Fruit fly (Drosophila melanogaster) whole organism, prepupa: ENCODE data around the gene mus201.

Source experiments
- CG11294 ChIP-seq: fragments of 200-800 bp; sonication (Bioruptor generic); IDR thresholded peaks from 2 replicates; pipeline ENCODE4 v1.3.6; 2022; ENCODE audit warnings: missing biosample characterization, missing genetic modification characterization
- CG11762 ChIP-seq: fragments of 200-800 bp; sonication (Bioruptor generic); optimal IDR thresholded peaks from 3 replicates; lab custom pipeline; 2016; ENCODE audit warnings: missing biosample characterization, missing genetic modification characterization; ENCODE audit not compliant: insufficient read depth
- CG11902 ChIP-seq: fragments of 200-800 bp; sonication (Bioruptor generic); optimal IDR thresholded peaks from 3 replicates; lab custom pipeline; 2016; ENCODE audit warnings: missing biosample characterization, missing genetic modification characterization
- CG15336 ChIP-seq: fragments of 200-800 bp; sonication (Bioruptor generic); IDR thresholded peaks from 2 replicates; pipeline ENCODE4 v1.3.6; 2022; ENCODE audit warnings: missing biosample characterization, missing genetic modification characterization
- CG1621 ChIP-seq: fragments of 200-800 bp; sonication (Bioruptor generic); optimal IDR thresholded peaks from 3 replicates; lab custom pipeline; 2018; ENCODE audit warnings: missing biosample characterization, mild to moderate bottlenecking, missing genetic modification characterization
- CG16779 ChIP-seq: fragments of 200-800 bp; sonication (Bioruptor generic); optimal IDR thresholded peaks from 3 replicates; lab custom pipeline; 2017; ENCODE audit warnings: missing biosample characterization, mild to moderate bottlenecking, missing genetic modification characterization
- CG3032 ChIP-seq: fragments of 200-800 bp; optimal IDR thresholded peaks from 2 replicates; lab custom pipeline; 2019; ENCODE audit warnings: missing biosample characterization, mild to moderate bottlenecking, missing genetic modification characterization, moderate library complexity
- CG31627 ChIP-seq: fragments of 200-800 bp; sonication (Bioruptor generic); optimal IDR thresholded peaks from 3 replicates; lab custom pipeline; 2016; ENCODE audit warnings: missing biosample characterization, missing genetic modification characterization
- CG32006 ChIP-seq: fragments of 200-800 bp; sonication (Bioruptor generic); optimal IDR thresholded peaks from 3 replicates; lab custom pipeline; 2017; ENCODE audit warnings: missing biosample characterization, mild to moderate bottlenecking, missing genetic modification characterization
- CG3919 ChIP-seq: fragments of 200-800 bp; sonication (Bioruptor generic); optimal IDR thresholded peaks from 3 replicates; lab custom pipeline; 2016; ENCODE audit warnings: missing biosample characterization, missing genetic modification characterization
- CG4318 ChIP-seq: fragments of 200-800 bp; sonication (Bioruptor generic); optimal IDR thresholded peaks from 3 replicates; lab custom pipeline; 2017; ENCODE audit warnings: missing biosample characterization, mild to moderate bottlenecking, missing genetic modification characterization
- CG6163 ChIP-seq: fragments of 200-800 bp; sonication (Bioruptor generic); IDR thresholded peaks from 3 replicates; pipeline ENCODE4 v1.3.6; 2022; ENCODE audit warnings: missing biosample characterization, missing genetic modification characterization
- CG6792 ChIP-seq: fragments of 200-800 bp; sonication (Bioruptor generic); optimal IDR thresholded peaks from 3 replicates; lab custom pipeline; 2016; ENCODE audit warnings: missing biosample characterization, missing genetic modification characterization
- CG6854 ChIP-seq: fragments of 200-800 bp; sonication (Bioruptor generic); optimal IDR thresholded peaks from 2 replicates; lab custom pipeline; 2017; ENCODE audit warnings: missing biosample characterization, mild to moderate bottlenecking, missing genetic modification characterization
- CG7368 ChIP-seq: fragments of 200-800 bp; sonication (Bioruptor generic); optimal IDR thresholded peaks from 3 replicates; lab custom pipeline; 2016; ENCODE audit warnings: missing biosample characterization, missing genetic modification characterization
- CG8632 ChIP-seq: fragments of 200-800 bp; sonication (Bioruptor generic); optimal IDR thresholded peaks from 3 replicates; lab custom pipeline; 2016; ENCODE audit warnings: missing biosample characterization, missing genetic modification characterization
- Eip78C ChIP-seq: fragments of 200-800 bp; sonication (Bioruptor generic); peaks from one replicate; lab custom pipeline; 2016; ENCODE audit warnings: missing biosample characterization, missing genetic modification characterization
- Eip93F ChIP-seq: fragments of 200-800 bp; sonication (Bioruptor generic); optimal IDR thresholded peaks from 2 replicates; lab custom pipeline; 2016; ENCODE audit warnings: missing biosample characterization, mild to moderate bottlenecking, missing genetic modification characterization
- Ets21C ChIP-seq: fragments of 200-800 bp; sonication (Bioruptor generic); optimal IDR thresholded peaks from 3 replicates; lab custom pipeline; 2016; ENCODE audit warnings: missing biosample characterization, missing genetic modification characterization
- Ets96B ChIP-seq: fragments of 200-800 bp; optimal IDR thresholded peaks from 2 replicates; lab custom pipeline; 2019; ENCODE audit warnings: missing biosample characterization, mild to moderate bottlenecking, missing genetic modification characterization, moderate library complexity
- Gug ChIP-seq: fragments of 200-800 bp; sonication (Bioruptor generic); IDR thresholded peaks from 2 replicates; pipeline ENCODE4 v1.3.6; 2022; ENCODE audit warnings: missing biosample characterization, missing genetic modification characterization
- Hr38 ChIP-seq: sonication (Bioruptor generic); optimal IDR thresholded peaks from 2 replicates; lab custom pipeline; 2016; ENCODE audit warnings: missing biosample characterization, missing genetic modification characterization
- Met ChIP-seq: fragments of 200-800 bp; sonication (Bioruptor generic); optimal IDR thresholded peaks from 3 replicates; lab custom pipeline; 2016; ENCODE audit warnings: missing biosample characterization, missing genetic modification characterization
- OdsH ChIP-seq: fragments of 200-800 bp; sonication (Bioruptor generic); optimal IDR thresholded peaks from 3 replicates; lab custom pipeline; 2016; ENCODE audit warnings: missing biosample characterization, missing genetic modification characterization
- Smox ChIP-seq: fragments of 200-800 bp; sonication (Bioruptor generic); optimal IDR thresholded peaks from 3 replicates; lab custom pipeline; 2016; ENCODE audit warnings: missing biosample characterization, missing genetic modification characterization
- Sox15 ChIP-seq: fragments of 200-800 bp; sonication (Bioruptor generic); optimal IDR thresholded peaks from 3 replicates; lab custom pipeline; 2016; ENCODE audit warnings: missing biosample characterization, missing genetic modification characterization
- achi ChIP-seq: fragments of 200-800 bp; sonication (Bioruptor generic); optimal IDR thresholded peaks from 3 replicates; lab custom pipeline; 2016; ENCODE audit warnings: missing biosample characterization, missing genetic modification characterization
- acj6 ChIP-seq: fragments of 200-800 bp; sonication (Bioruptor generic); optimal IDR thresholded peaks from 3 replicates; lab custom pipeline; 2016; ENCODE audit warnings: missing biosample characterization, missing genetic modification characterization
- cyc ChIP-seq: fragments of 200-800 bp; sonication (Bioruptor generic); optimal IDR thresholded peaks from 3 replicates; lab custom pipeline; 2016; ENCODE audit warnings: missing biosample characterization, missing genetic modification characterization
- dac ChIP-seq: fragments of 200-800 bp; sonication (Bioruptor generic); optimal IDR thresholded peaks from 2 replicates; lab custom pipeline; 2017; ENCODE audit warnings: missing biosample characterization, mild to moderate bottlenecking, missing genetic modification characterization
- dsx ChIP-seq: fragments of 200-800 bp; optimal IDR thresholded peaks from 3 replicates; lab custom pipeline; 2019; ENCODE audit warnings: missing biosample characterization, mild to moderate bottlenecking, missing genetic modification characterization, moderate library complexity; ENCODE audit not compliant: poor library complexity, severe bottlenecking
- esn ChIP-seq: fragments of 200-800 bp; sonication (Bioruptor generic); optimal IDR thresholded peaks from 2 replicates; lab custom pipeline; 2016; ENCODE audit warnings: missing biosample characterization, mild to moderate bottlenecking, missing genetic modification characterization, moderate library complexity
- lz ChIP-seq: fragments of 200-800 bp; sonication (Bioruptor generic); optimal IDR thresholded peaks from 3 replicates; lab custom pipeline; 2016; ENCODE audit warnings: missing biosample characterization, missing genetic modification characterization
- pdm3 ChIP-seq: fragments of 200-800 bp; sonication (Bioruptor generic); optimal IDR thresholded peaks from 3 replicates; lab custom pipeline; 2016; ENCODE audit warnings: missing biosample characterization, missing genetic modification characterization
- salr ChIP-seq, 2 experiments: fragments of 200-800 bp; sonication (Bioruptor generic); optimal IDR thresholded peaks; 3 replicates each; lab custom pipeline; 2016 to 2018; ENCODE audit warnings: missing biosample characterization in 2 of 2, missing genetic modification characterization in 2 of 2, mild to moderate bottlenecking in 1 of 2
- spab ChIP-seq: fragments of 200-800 bp; sonication (Bioruptor generic); optimal IDR thresholded peaks from 2 replicates; lab custom pipeline; 2017; ENCODE audit warnings: missing biosample characterization, mild to moderate bottlenecking, missing genetic modification characterization, missing genetic modification reagents
- ss ChIP-seq, 2 experiments: fragments of 200-800 bp; sonication (Bioruptor generic); optimal IDR thresholded peaks; 2 replicates in 1 of 2; 3 replicates in 1 of 2; lab custom pipeline; 2017 to 2018; ENCODE audit warnings: mild to moderate bottlenecking in 2 of 2, missing biosample characterization in 2 of 2, missing genetic modification characterization in 2 of 2, moderate library complexity in 1 of 2
- topi ChIP-seq: fragments of 200-800 bp; sonication (Bioruptor generic); optimal IDR thresholded peaks from 3 replicates; lab custom pipeline; 2016; ENCODE audit warnings: missing biosample characterization, missing genetic modification characterization

The mus201 gene

DNA sequence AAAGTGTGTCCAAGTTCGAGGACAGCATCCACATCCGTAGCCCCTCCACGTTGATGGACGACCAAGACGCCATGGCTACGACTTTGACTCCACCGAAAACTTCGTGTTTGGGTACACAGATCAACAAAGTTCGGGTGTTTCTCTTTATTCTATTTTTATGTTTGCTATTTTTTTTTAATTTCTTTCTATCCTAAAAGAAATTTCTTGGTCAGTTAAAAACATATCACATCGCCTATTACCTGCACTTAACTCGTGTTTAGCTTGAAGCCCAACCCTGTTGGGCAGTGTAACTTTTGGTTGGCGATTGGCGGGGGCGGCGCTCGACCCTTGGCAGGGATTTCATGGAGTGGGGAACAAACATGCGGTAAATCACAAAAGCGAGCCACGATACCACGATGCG, 35.5 kb downstream of the mus201 start (continued):
- TF ChIP-seq dac (GFP tag; lab: Kevin White, UChicago) (no peak), CG3919 (GFP tag; lab: Kevin White, UChicago) (peak; percentile 77), Met (peak; percentile 85), CG8632 (GFP tag; lab: Kevin White, UChicago) (peak; percentile 68), acj6 (GFP tag; lab: Kevin White, UChicago) (peak; percentile 59), CG31627 (peak; percentile 73), CG1621 (tag; lab: Kevin White, UChicago) (peak; percentile 58), cyc (GFP tag; lab: Kevin White, UChicago) (peak; percentile 74), topi (GFP tag; lab: Kevin White, UChicago) (peak; percentile 73), Eip93F (GFP tag; lab: Kevin White, UChicago) (peak; percentile 34), Hr38 (no peak), salr (GFP tag; optimal IDR thresholded peaks at IDR 0.05; lab: Kevin White, UChicago) (peak; percentile 41 to 44), CG11902 (GFP tag; lab: Kevin White, UChicago) (peak; percentile 70), CG3032 (tag; lab: Kevin White, UChicago) (peak; percentile 81), CG6792 (GFP tag; lab: Kevin White, UChicago) (peak; percentile 74), Smox (GFP tag; lab: Kevin White, UChicago) (peak; percentile 63)

DNA sequence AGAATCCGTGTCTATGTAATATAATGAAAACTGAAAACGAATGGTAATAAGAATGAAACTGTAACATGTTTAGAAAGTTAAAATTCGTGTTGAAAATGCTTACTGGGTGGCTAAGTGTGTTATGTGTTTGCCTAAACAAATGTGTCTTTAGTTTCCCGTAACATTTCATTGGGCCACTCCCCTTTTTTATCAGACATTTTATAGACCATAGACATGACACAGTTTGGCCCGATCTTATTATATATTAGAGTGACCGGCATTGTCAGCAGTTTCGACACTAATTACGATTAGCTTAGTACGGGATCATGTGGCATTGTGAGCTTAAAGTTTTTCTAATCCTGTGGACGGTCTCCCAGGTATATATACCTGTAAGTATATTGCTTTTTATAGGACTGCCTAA, 39.1 kb downstream of the mus201 start, which contains the start of gene CheA29a:
Gene CheA29a, plus strand, starts transcription at position 301 of the 400 bp plus-strand sequence.
- TF ChIP-seq CG3919 (GFP tag; lab: Kevin White, UChicago) (no peak), Smox (GFP tag; lab: Kevin White, UChicago) (no peak), Eip78C (GFP tag; lab: Kevin White, UChicago) (no peak), Met (no peak), achi (GFP tag; lab: Kevin White, UChicago) (no peak), pdm3 (no peak), dsx (no peak), CG11762 (no peak), topi (GFP tag; lab: Kevin White, UChicago) (no peak), CG32006 (GFP tag; lab: Kevin White, UChicago) (no peak), CG11294 (GFP tag; lab: Robert Waterston, UW) (no peak), ss (GFP tag; optimal IDR thresholded peaks at IDR 0.05; lab: Kevin White, UChicago) (no peak), CG15336 (GFP tag; lab: Robert Waterston, UW) (no peak), CG7368 (GFP tag; lab: Kevin White, UChicago) (no peak), acj6 (GFP tag; lab: Kevin White, UChicago) (no peak), CG4318 (no peak), Hr38 (no peak), lz (GFP tag; lab: Kevin White, UChicago) (no peak), esn (GFP tag; lab: Kevin White, UChicago) (no peak), spab (GFP tag; lab: Kevin White, UChicago) (no peak)

DNA sequence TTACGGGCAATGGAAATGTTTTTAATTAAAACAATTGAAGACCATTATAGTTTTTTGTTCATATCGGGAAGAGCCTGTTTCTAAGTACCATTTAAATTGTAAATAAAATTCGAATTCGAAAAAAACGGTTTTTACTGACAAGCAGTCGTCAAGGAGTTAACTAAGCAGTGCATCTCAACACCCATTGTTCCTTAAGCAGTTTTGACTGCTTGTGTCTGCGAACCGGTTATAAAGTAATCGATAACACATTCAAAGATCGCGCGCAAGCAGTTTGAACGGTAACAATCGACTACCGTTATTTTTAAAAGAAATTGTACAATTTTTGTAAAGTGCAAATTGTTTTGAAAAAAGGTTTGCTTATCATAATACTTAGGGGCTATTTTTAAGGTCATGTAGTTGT, 40.0 kb downstream of the mus201 start:
- no peak for TF ChIP-seq Ets96B (tag; lab: Kevin White, UChicago)
- TF ChIP-seq CG15336 (GFP tag; lab: Robert Waterston, UW) = no peak
- TF ChIP-seq dsx = no peak
- no peak for TF ChIP-seq CG6854 (GFP tag; lab: Kevin White, UChicago)
- TF ChIP-seq achi (GFP tag; lab: Kevin White, UChicago) = no peak
- TF ChIP-seq Gug (GFP tag; lab: Robert Waterston, UW) = no peak
- TF ChIP-seq OdsH (GFP tag; lab: Kevin White, UChicago) = no peak
- TF ChIP-seq Sox15 = no peak

- TF ChIP-seq CG3032 (tag; lab: Kevin White, UChicago) = no peak
- no peak; the same call in 2 of the 3 replicates for TF ChIP-seq CG6163 (GFP tag; lab: Robert Waterston, UW)
- no peak for TF ChIP-seq ss (GFP tag; optimal IDR thresholded peaks at IDR 0.05; lab: Kevin White, UChicago)
- no peak for TF ChIP-seq CG4318
- no peak for TF ChIP-seq CG16779 (tag; lab: Kevin White, UChicago)
- TF ChIP-seq spab (GFP tag; lab: Kevin White, UChicago) = no peak
- TF ChIP-seq esn (GFP tag; lab: Kevin White, UChicago) = no peak
- no peak for TF ChIP-seq Eip93F (GFP tag; lab: Kevin White, UChicago)
- TF ChIP-seq CG11294 (GFP tag; lab: Robert Waterston, UW) = no peak
- no peak for TF ChIP-seq Ets21C (GFP tag; lab: Kevin White, UChicago)
- TF ChIP-seq CG7368 (GFP tag; lab: Kevin White, UChicago) = no peak
- no peak for TF ChIP-seq CG31627
- no peak for TF ChIP-seq CG11902 (GFP tag; lab: Kevin White, UChicago)
Observed at dm6 chr2L:8478379-8478778, 40.4 kb downstream of the mus201 start.
